Worm (Caenorhabditis elegans) whole organism, midembryonic: ENCODE results near the gene Y53F4B.12.

Experiments
- T22C8.4 ChIP-seq: fragments of 200-800 bp; sonication (Bioruptor generic); IDR thresholded peaks from 2 replicates; pipeline ENCODE4 v1.3.6; 2022; ENCODE audit warnings: missing genetic modification characterization, missing compliant biosample characterization
- cog-1 ChIP-seq: sonication (generic microtip); optimal IDR thresholded peaks from 2 replicates; lab custom pipeline; 2016; ENCODE audit warnings: missing genetic modification characterization, missing compliant biosample characterization
- flt-1 ChIP-seq: fragments of 200-800 bp; sonication (Bioruptor generic); IDR thresholded peaks from 2 replicates; pipeline ENCODE4 v1.3.6; 2022; ENCODE audit warnings: missing genetic modification characterization, missing compliant biosample characterization
- klf-2 ChIP-seq: fragments of 200-800 bp; sonication (Bioruptor generic); conservative IDR thresholded peaks from 2 replicates; pipeline ENCODE4 v1.3.6; 2022; ENCODE audit warnings: missing genetic modification reagents, missing genetic modification characterization, missing compliant biosample characterization
- med-1 ChIP-seq: sonication (generic microtip); optimal IDR thresholded peaks from 2 replicates; lab custom pipeline; 2017; ENCODE audit warnings: missing genetic modification characterization, mild to moderate bottlenecking, missing compliant biosample characterization, antibody characterized with exemption, missing genetic modification reagents; ENCODE audit not compliant: insufficient read depth
- ref-1 ChIP-seq: fragments of 200-800 bp; sonication (Bioruptor generic); conservative IDR thresholded peaks from 2 replicates; pipeline ENCODE4 v1.3.6; 2022; ENCODE audit warnings: missing genetic modification reagents, missing genetic modification characterization, missing compliant biosample characterization
- tab-1 ChIP-seq: fragments of 200-800 bp; sonication (Bioruptor generic); IDR thresholded peaks from 2 replicates; pipeline ENCODE4 v1.3.6; 2022; ENCODE audit warnings: missing genetic modification characterization, missing compliant biosample characterization
- ztf-23 ChIP-seq: fragments of 200-800 bp; sonication (Bioruptor generic); IDR thresholded peaks from 2 replicates; pipeline ENCODE4 v1.3.6; 2022; ENCODE audit warnings: missing genetic modification reagents, missing genetic modification characterization, missing compliant biosample characterization
- ztf-29 ChIP-seq: fragments of 200-800 bp; sonication (Bioruptor generic); IDR thresholded peaks from 2 replicates; pipeline ENCODE4 v1.3.6; 2022; ENCODE audit warnings: missing genetic modification reagents, missing genetic modification characterization, missing compliant biosample characterization

DNA sequence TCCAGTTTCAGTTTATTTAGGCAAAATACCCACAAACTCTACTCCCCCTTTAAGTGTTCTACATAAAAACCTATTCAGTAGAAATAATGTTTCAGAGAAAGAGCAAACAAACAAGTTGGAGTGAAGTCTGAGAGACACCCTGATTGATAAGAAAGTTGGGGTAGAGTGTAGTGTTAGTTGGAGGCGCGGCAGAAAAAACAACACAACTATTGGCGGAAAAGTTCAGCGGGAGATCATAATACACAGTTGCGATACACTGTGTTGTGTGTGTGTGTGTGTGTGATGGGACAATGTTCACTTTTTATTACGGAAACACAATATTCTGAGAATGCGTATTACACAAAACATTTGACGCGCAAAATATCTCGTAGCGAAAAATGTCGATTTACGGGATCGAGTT lies 55.7 kb downstream of the Y53F4B.12 start:
- TF ChIP-seq klf-2 (GFP tag; lab: Robert Waterston, UW) (no peak), flt-1 (no peak), ztf-23 (no peak), med-1 (GFP tag; lab: Kevin White, UChicago) (no peak), T22C8.4 (GFP tag; lab: Robert Waterston, UW) (no peak), cog-1 (tag; lab: Kevin White, UChicago) (no peak), tab-1 (no peak), ref-1 (GFP tag; lab: Robert Waterston, UW) (no peak), ztf-29 (GFP tag; lab: Robert Waterston, UW) (no peak)
